Worm (Caenorhabditis elegans): ENCODE data around the gene tni-3.

tni-3 gene

ce11 chrV:16840961-16841360 is 6.0 kb upstream of the tni-3 start, which contains the start of gene clec-40:
Gene clec-40 (minus strand): TSS chrV:16841061.
- no peak for TF ChIP-seq Y67H2A.10 (GFP tag; conservative IDR thresholded peaks at IDR 0.05)

ce11 chrV:16840283-16840682 is 5.4 kb upstream of the tni-3 start:
- TF ChIP-seq fkh-3 (tag; optimal IDR thresholded peaks at IDR 0.05) (no peak), nfya-2 (GFP tag; IDR thresholded peaks at IDR 0.05) (no peak), F52B5.7 (tag; optimal IDR thresholded peaks at IDR 0.05) (no peak), ztf-22 (GFP tag; optimal IDR thresholded peaks at IDR 0.05) (no peak), attf-6 (GFP tag; IDR thresholded peaks at IDR 0.05) (no peak), nhr-80 (tag; optimal IDR thresholded peaks at IDR 0.05) (peak; percentile 72), aptf-3 (GFP tag; IDR thresholded peaks at IDR 0.05) (no peak), B0019.2 (GFP tag; conservative IDR thresholded peaks at IDR 0.05) (no peak)

ce11 chrV:16838435-16838834 is 3.5 kb upstream of the tni-3 start:
- TF ChIP-seq ceh-40 (GFP tag; IDR thresholded peaks at IDR 0.05) (no peak), snpc-1.1 (tag; optimal IDR thresholded peaks at IDR 0.05; ENCODE audit: insufficient read depth) (no peak), ama-1 (optimal IDR thresholded peaks at IDR 0.05) (no peak), ama-1 (GFP tag; optimal IDR thresholded peaks at IDR 0.05) (no peak), F22D6.2 (tag; optimal IDR thresholded peaks at IDR 0.05) (no peak), nhr-80 (tag; optimal IDR thresholded peaks at IDR 0.05) (no peak), madf-6 (GFP tag; IDR thresholded peaks at IDR 0.05) (no peak), ztf-18 (tag; optimal IDR thresholded peaks at IDR 0.05) (no peak), nfyb-1 (GFP tag; IDR thresholded peaks at IDR 0.05) (0 out of 2 replicates have a peak, but pooled peaks have one; percentile 39), hmg-1.2 (GFP tag; IDR thresholded peaks at IDR 0.05) (no peak), madf-8 (GFP tag; conservative IDR thresholded peaks at IDR 0.05) (no peak), unc-62 (GFP tag; optimal IDR thresholded peaks at IDR 0.05) (no peak), B0261.1 (tag; optimal IDR thresholded peaks at IDR 0.05) (no peak), F52B5.7 (tag; optimal IDR thresholded peaks at IDR 0.05) (no peak), fkh-3 (tag; optimal IDR thresholded peaks at IDR 0.05) (no peak), ceh-58 (GFP tag; IDR thresholded peaks at IDR 0.05) (no peak), F57A8.1 (GFP tag; optimal IDR thresholded peaks at IDR 0.05) (no peak), egl-18 (GFP tag; IDR thresholded peaks at IDR 0.05) (no peak), bed-1 (GFP tag; IDR thresholded peaks at IDR 0.05) (no peak), zfh-2 (GFP tag; conservative IDR thresholded peaks at IDR 0.05) (peak; percentile 68), snpc-4 (GFP tag; optimal IDR thresholded peaks at IDR 0.05) (no peak), snpc-4 (tag; optimal IDR thresholded peaks at IDR 0.05) (peak in 2 of 4 experiments; percentile 47 to 75), nhr-90 (tag; optimal IDR thresholded peaks at IDR 0.05) (no peak), ekl-4 (GFP tag; IDR thresholded peaks at IDR 0.05) (no peak), ztf-22 (GFP tag; optimal IDR thresholded peaks at IDR 0.05) (no peak), hmg-20 (GFP tag; IDR thresholded peaks at IDR 0.05) (no peak)

DNA sequence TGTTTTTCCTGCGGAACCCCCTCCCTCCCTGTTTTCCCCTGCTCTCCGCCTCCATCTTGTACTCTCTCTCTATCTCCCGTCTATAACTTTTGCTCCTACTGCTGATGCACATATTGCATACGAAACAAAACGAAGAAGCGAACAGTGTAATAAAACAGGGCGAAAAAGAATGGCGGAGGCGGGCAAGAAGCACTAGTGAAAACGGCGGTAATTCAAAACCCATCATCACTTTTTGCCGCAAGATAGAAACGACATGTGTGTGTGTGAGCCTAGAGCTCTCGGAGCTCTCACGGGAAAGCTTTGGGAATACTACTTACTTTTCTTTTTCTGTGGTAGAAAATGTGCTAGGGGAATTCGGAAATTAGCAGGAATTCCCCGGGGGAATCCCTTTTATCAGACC is 1.2 kb upstream of the tni-3 start:
- TF ChIP-seq chd-7 (tag; optimal IDR thresholded peaks at IDR 0.05) (no peak), attf-6 (GFP tag; IDR thresholded peaks at IDR 0.05) (no peak), C17E4.6 (GFP tag; IDR thresholded peaks at IDR 0.05) (no peak), zfh-2 (GFP tag; conservative IDR thresholded peaks at IDR 0.05) (no peak), mxl-1 (tag; optimal IDR thresholded peaks at IDR 0.05) (no peak), lsy-27 (tag; optimal IDR thresholded peaks at IDR 0.05; ENCODE audit: borderline replicate concordance, insufficient read depth) (no peak), nhr-90 (tag; optimal IDR thresholded peaks at IDR 0.05) (no peak), snpc-4 (GFP tag; optimal IDR thresholded peaks at IDR 0.05) (no peak), snpc-4 (tag; optimal IDR thresholded peaks at IDR 0.05) (no peak), ama-1 (optimal IDR thresholded peaks at IDR 0.05) (no peak), ama-1 (GFP tag; optimal IDR thresholded peaks at IDR 0.05) (no peak), ZK185.1 (tag; optimal IDR thresholded peaks at IDR 0.05; ENCODE audit: poor library complexity, severe bottlenecking) (no peak), madf-3 (GFP tag; IDR thresholded peaks at IDR 0.05) (no peak), F23B12.7 (tag; optimal IDR thresholded peaks at IDR 0.05; ENCODE audit: insufficient read depth) (no peak), F39B2.1 (GFP tag; IDR thresholded peaks at IDR 0.05) (no peak), rcor-1 (GFP tag; IDR thresholded peaks at IDR 0.05) (no peak), T26A5.8 (tag; optimal IDR thresholded peaks at IDR 0.05) (no peak)
